Worm (Caenorhabditis elegans) whole organism, mixed stage, embryonic: ENCODE data around the gene bre-2.

Experiments used
- bed-3 ChIP-seq: fragments of 200-800 bp; sonication (Bioruptor generic); optimal IDR thresholded peaks from 3 replicates; lab custom pipeline; 2018; ENCODE audit warnings: mild to moderate bottlenecking, missing genetic modification characterization, moderate library complexity, missing compliant biosample characterization
- ces-1 ChIP-seq: fragments of 150-350 bp; optimal IDR thresholded peaks from 2 replicates; lab custom pipeline; 2014; ENCODE audit warnings: missing biosample characterization, missing genetic modification reagents, missing genetic modification characterization
- elt-3 ChIP-seq: fragments of 150-350 bp; optimal IDR thresholded peaks from 2 replicates; lab custom pipeline; 2014; ENCODE audit warnings: missing biosample characterization, missing genetic modification characterization
- ham-2 ChIP-seq: fragments of 200-800 bp; sonication (Bioruptor generic); optimal IDR thresholded peaks from 2 replicates; lab custom pipeline; 2018; ENCODE audit warnings: mild to moderate bottlenecking, missing genetic modification characterization, missing compliant biosample characterization
- lin-13 ChIP-seq: fragments of 150-350 bp; optimal IDR thresholded peaks from 2 replicates; lab custom pipeline; 2014; ENCODE audit warnings: missing biosample characterization, missing genetic modification characterization
- mep-1 ChIP-seq: fragments of 150-350 bp; optimal IDR thresholded peaks from 2 replicates; lab custom pipeline; 2017; ENCODE audit warnings: missing biosample characterization, missing genetic modification reagents, missing genetic modification characterization, inconsistent platforms
- nhr-12 ChIP-seq: fragments of 150-350 bp; optimal IDR thresholded peaks from 2 replicates; lab custom pipeline; 2014; ENCODE audit warnings: missing biosample characterization, missing genetic modification characterization
- nhr-2 ChIP-seq: fragments of 150-350 bp; optimal IDR thresholded peaks from 2 replicates; lab custom pipeline; 2014; ENCODE audit warnings: missing biosample characterization, missing genetic modification characterization
- nhr-237 ChIP-seq: fragments of 150-350 bp; optimal IDR thresholded peaks from 2 replicates; lab custom pipeline; 2014; ENCODE audit warnings: missing biosample characterization, missing genetic modification characterization
- nhr-76 ChIP-seq: sonication (generic microtip); optimal IDR thresholded peaks from 2 replicates; lab custom pipeline; 2017; ENCODE audit warnings: missing biosample characterization, missing genetic modification characterization
- pha-4 ChIP-seq: fragments of 150-350 bp; optimal IDR thresholded peaks from 2 replicates; lab custom pipeline; 2018; ENCODE audit warnings: missing biosample characterization, missing genetic modification reagents, missing genetic modification characterization
- snpc-4 ChIP-seq: fragments of 150-350 bp; optimal IDR thresholded peaks from 2 replicates; lab custom pipeline; 2014; ENCODE audit warnings: missing biosample characterization, missing genetic modification characterization
- unc-62 ChIP-seq: fragments of 150-350 bp; optimal IDR thresholded peaks from 2 replicates; lab custom pipeline; 2014; ENCODE audit warnings: missing biosample characterization, missing genetic modification reagents, missing genetic modification characterization
- zip-8 ChIP-seq: fragments of 150-350 bp; optimal IDR thresholded peaks from 2 replicates; lab custom pipeline; 2014; ENCODE audit warnings: missing biosample characterization, missing genetic modification characterization

ce11 chrIII:13164902-13165301, 25.5 kb upstream of the bre-2 start:
- TF ChIP-seq snpc-4 (no peak), nhr-12 (tag; lab: Kevin White, UChicago) (no peak), bed-3 (GFP tag; lab: Kevin White, UChicago) (no peak), zip-8 (tag; lab: Kevin White, UChicago) (no peak), nhr-2 (tag; lab: Kevin White, UChicago) (no peak), ces-1 (GFP tag; lab: Kevin White, UChicago) (no peak), nhr-237 (tag; lab: Kevin White, UChicago) (no peak), unc-62 (GFP tag; lab: Kevin White, UChicago) (no peak), pha-4 (tag; lab: Kevin White, UChicago) (no peak), nhr-76 (tag; lab: Kevin White, UChicago) (no peak), ham-2 (GFP tag; lab: Kevin White, UChicago) (no peak), elt-3 (tag; lab: Kevin White, UChicago) (no peak), lin-13 (tag; lab: Kevin White, UChicago) (no peak), mep-1 (no peak)
